Fruit fly (Drosophila melanogaster): Measurements from ENCODE around the gene Tbcd.

The Tbcd gene

dm6 chr2L:2185373-2185772 is 38.1 kb downstream of the Tbcd start:
- no peak for TF ChIP-seq toe (GFP tag; optimal IDR thresholded peaks at IDR 0.05)
- TF ChIP-seq cic (GFP tag; optimal IDR thresholded peaks at IDR 0.05), result no peak
- TF ChIP-seq pad (GFP tag; optimal IDR thresholded peaks at IDR 0.05), result no peak
- TF ChIP-seq CG11617 (GFP tag; optimal IDR thresholded peaks at IDR 0.05), result no peak
- no peak for TF ChIP-seq Clk (GFP tag; optimal IDR thresholded peaks at IDR 0.05)
- no peak for TF ChIP-seq Crg-1 (GFP tag; optimal IDR thresholded peaks at IDR 0.05)
- TF ChIP-seq CG12768 (GFP tag; optimal IDR thresholded peaks at IDR 0.05), result no peak
- no peak for TF ChIP-seq CG1620 (GFP tag; optimal IDR thresholded peaks at IDR 0.05)
- TF ChIP-seq CG14711 (tag; optimal IDR thresholded peaks at IDR 0.05), result no peak
- TF ChIP-seq cnc (optimal IDR thresholded peaks at IDR 0.05), result no peak
- TF ChIP-seq CG7101 (tag; optimal IDR thresholded peaks at IDR 0.05), result no peak
- TF ChIP-seq Hr96 (GFP tag; optimal IDR thresholded peaks at IDR 0.05), result no peak

dm6 chr2L:2187411-2187810 is 40.1 kb downstream of the Tbcd start:
- TF ChIP-seq CG33017 (tag; optimal IDR thresholded peaks at IDR 0.05) (no peak), Crg-1 (GFP tag; optimal IDR thresholded peaks at IDR 0.05) (no peak), cic (GFP tag; optimal IDR thresholded peaks at IDR 0.05) (no peak), CG1620 (GFP tag; optimal IDR thresholded peaks at IDR 0.05) (no peak), Hr96 (GFP tag; optimal IDR thresholded peaks at IDR 0.05) (no peak), CG11617 (GFP tag; optimal IDR thresholded peaks at IDR 0.05) (no peak), CG12768 (GFP tag; optimal IDR thresholded peaks at IDR 0.05) (no peak), ovo (GFP tag; optimal IDR thresholded peaks at IDR 0.05) (no peak)

- TF ChIP-seq toe (GFP tag; optimal IDR thresholded peaks at IDR 0.05) (no peak), CG11617 (GFP tag; optimal IDR thresholded peaks at IDR 0.05) (no peak), pad (GFP tag; optimal IDR thresholded peaks at IDR 0.05) (no peak), CG1620 (GFP tag; optimal IDR thresholded peaks at IDR 0.05) (no peak), bab1 (GFP tag; optimal IDR thresholded peaks at IDR 0.05) (no peak), cnc (optimal IDR thresholded peaks at IDR 0.05) (no peak), ovo (GFP tag; optimal IDR thresholded peaks at IDR 0.05) (no peak), CG7045 (GFP tag; optimal IDR thresholded peaks at IDR 0.05) (no peak)
These were observed 41.8 kb downstream of the Tbcd start for dm6 chr2L:2189100-2189499.

- TF ChIP-seq CG7101 (tag; optimal IDR thresholded peaks at IDR 0.05) (no peak), CG11617 (GFP tag; optimal IDR thresholded peaks at IDR 0.05) (no peak), tj (GFP tag; optimal IDR thresholded peaks at IDR 0.05) (no peak), Crg-1 (GFP tag; optimal IDR thresholded peaks at IDR 0.05) (no peak), CG1620 (GFP tag; optimal IDR thresholded peaks at IDR 0.05) (no peak), kay (GFP tag; ENCODE audit: borderline replicate concordance) (no peak), CG12768 (GFP tag; optimal IDR thresholded peaks at IDR 0.05) (no peak), cnc (optimal IDR thresholded peaks at IDR 0.05) (no peak), Hr96 (GFP tag; optimal IDR thresholded peaks at IDR 0.05) (no peak), pad (GFP tag; optimal IDR thresholded peaks at IDR 0.05) (no peak), CG7045 (GFP tag; optimal IDR thresholded peaks at IDR 0.05) (no peak), cic (GFP tag; optimal IDR thresholded peaks at IDR 0.05) (no peak), bab1 (GFP tag; optimal IDR thresholded peaks at IDR 0.05) (no peak), Mnt (GFP tag; optimal IDR thresholded peaks at IDR 0.05) (no peak), Clk (GFP tag; optimal IDR thresholded peaks at IDR 0.05) (no peak), CG14711 (tag; optimal IDR thresholded peaks at IDR 0.05) (no peak), ovo (GFP tag; optimal IDR thresholded peaks at IDR 0.05) (no peak), CG5204 (GFP tag; optimal IDR thresholded peaks at IDR 0.05) (no peak)
These were observed 43.4 kb downstream of the Tbcd start for dm6 chr2L:2190684-2191083.

- TF ChIP-seq Crg-1 (GFP tag; optimal IDR thresholded peaks at IDR 0.05) (no peak), CG14711 (tag; optimal IDR thresholded peaks at IDR 0.05) (no peak), CG33017 (tag; optimal IDR thresholded peaks at IDR 0.05) (no peak)
These were observed 44.1 kb downstream of the Tbcd start for dm6 chr2L:2191404-2191803.

dm6 chr2L:2192123-2192601 is 44.8 kb downstream of the Tbcd start, which contains the start of gene CG10874:
TSS of gene CG10874 (minus strand) at chr2L:2192386.
- TF ChIP-seq pad (GFP tag; optimal IDR thresholded peaks at IDR 0.05) (peak; percentile 10), CG1620 (GFP tag; optimal IDR thresholded peaks at IDR 0.05) (peak; percentile 36), Mnt (GFP tag; optimal IDR thresholded peaks at IDR 0.05) (peak; percentile 4), CG33017 (tag; optimal IDR thresholded peaks at IDR 0.05) (no peak), kay (GFP tag; ENCODE audit: borderline replicate concordance) (no peak), Clk (GFP tag; optimal IDR thresholded peaks at IDR 0.05) (no peak), cic (GFP tag; optimal IDR thresholded peaks at IDR 0.05) (peak; percentile 13), bab1 (GFP tag; optimal IDR thresholded peaks at IDR 0.05) (peak; percentile 67), tj (GFP tag; optimal IDR thresholded peaks at IDR 0.05) (no peak), CG12768 (GFP tag; optimal IDR thresholded peaks at IDR 0.05) (no peak), Crg-1 (GFP tag; optimal IDR thresholded peaks at IDR 0.05) (peak; percentile 29)

dm6 chr2L:2193357-2193780 is 46.1 kb downstream of the Tbcd start:
- TF ChIP-seq CG7045 (GFP tag; optimal IDR thresholded peaks at IDR 0.05) (peak; percentile 29), pad (GFP tag; optimal IDR thresholded peaks at IDR 0.05) (peak; percentile 86), CG14711 (tag; optimal IDR thresholded peaks at IDR 0.05) (peak; percentile 92), Hr96 (GFP tag; optimal IDR thresholded peaks at IDR 0.05) (peak; percentile 83), Crg-1 (GFP tag; optimal IDR thresholded peaks at IDR 0.05) (peak; percentile 52), CG33017 (tag; optimal IDR thresholded peaks at IDR 0.05) (peak; percentile 16), cic (GFP tag; optimal IDR thresholded peaks at IDR 0.05) (peak; percentile 95), toe (GFP tag; optimal IDR thresholded peaks at IDR 0.05) (peak; percentile 54), Mnt (GFP tag; optimal IDR thresholded peaks at IDR 0.05) (peak; percentile 99), ovo (GFP tag; optimal IDR thresholded peaks at IDR 0.05) (peak; percentile 82), bab1 (GFP tag; optimal IDR thresholded peaks at IDR 0.05) (peak; percentile 85), kay (GFP tag; ENCODE audit: borderline replicate concordance) (no peak), tj (GFP tag; optimal IDR thresholded peaks at IDR 0.05) (peak; percentile 92), CG1620 (GFP tag; optimal IDR thresholded peaks at IDR 0.05) (peak; percentile 76), CG12768 (GFP tag; optimal IDR thresholded peaks at IDR 0.05) (peak; percentile 47), cnc (optimal IDR thresholded peaks at IDR 0.05) (no peak), Clk (GFP tag; optimal IDR thresholded peaks at IDR 0.05) (peak; percentile 3), CG11617 (GFP tag; optimal IDR thresholded peaks at IDR 0.05) (peak; percentile 43), CG7101 (tag; optimal IDR thresholded peaks at IDR 0.05) (peak; percentile 39), CG5204 (GFP tag; optimal IDR thresholded peaks at IDR 0.05) (no peak)

Data from whole organism, adult.